Worm (Caenorhabditis elegans): ENCODE data around the gene grl-11.

Gene grl-11

DNA sequence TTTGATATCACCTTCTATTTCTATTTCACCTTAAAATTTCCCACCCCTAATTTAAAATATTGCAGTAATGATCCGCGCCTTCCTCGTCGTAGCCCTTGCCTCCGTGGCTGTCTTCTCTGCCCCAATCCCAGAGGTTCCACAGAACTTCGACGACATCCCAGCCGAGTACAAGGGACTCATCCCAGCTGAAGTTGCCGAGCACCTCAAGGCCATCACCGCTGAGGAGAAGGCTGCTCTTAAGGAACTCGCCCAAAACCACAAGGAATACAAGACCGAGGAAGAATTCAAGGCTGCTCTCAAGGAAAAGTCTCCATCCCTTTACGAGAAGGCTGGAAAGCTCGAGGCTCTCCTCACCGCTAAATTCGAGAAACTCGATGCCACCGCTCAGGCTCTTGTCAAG, 36.4 kb downstream of the grl-11 start, which contains the start of gene far-2:
Gene far-2 (plus strand): TSS at position 66 of the 400 bp plus-strand sequence.
- TF ChIP-seq unc-62 (GFP tag; optimal IDR thresholded peaks at IDR 0.05) = no peak

DNA sequence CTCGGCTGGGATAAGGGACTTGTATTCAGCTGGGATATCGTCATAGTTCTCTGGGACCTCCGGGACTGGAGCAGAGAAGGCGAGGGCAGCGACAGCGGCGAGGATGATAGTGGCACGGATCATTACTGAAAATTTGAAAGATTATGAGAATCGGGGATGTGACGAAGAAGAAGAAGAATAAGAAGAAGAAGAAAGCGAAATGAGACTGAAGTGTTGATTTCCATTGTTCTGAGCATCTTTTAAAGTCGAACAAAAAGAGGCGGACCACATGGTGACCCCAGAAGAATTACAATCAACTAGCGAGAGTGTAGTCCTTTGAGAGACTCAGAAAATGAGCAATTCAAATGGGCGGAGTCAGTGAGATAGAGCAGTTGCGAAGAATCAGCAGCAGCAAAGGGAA, 37.1 kb downstream of the grl-11 start, which contains the start of gene far-1:
Gene far-1 (minus strand): TSS at position 125 of the 400 bp plus-strand sequence.
- TF ChIP-seq unc-62 (GFP tag; optimal IDR thresholded peaks at IDR 0.05) = no peak

DNA sequence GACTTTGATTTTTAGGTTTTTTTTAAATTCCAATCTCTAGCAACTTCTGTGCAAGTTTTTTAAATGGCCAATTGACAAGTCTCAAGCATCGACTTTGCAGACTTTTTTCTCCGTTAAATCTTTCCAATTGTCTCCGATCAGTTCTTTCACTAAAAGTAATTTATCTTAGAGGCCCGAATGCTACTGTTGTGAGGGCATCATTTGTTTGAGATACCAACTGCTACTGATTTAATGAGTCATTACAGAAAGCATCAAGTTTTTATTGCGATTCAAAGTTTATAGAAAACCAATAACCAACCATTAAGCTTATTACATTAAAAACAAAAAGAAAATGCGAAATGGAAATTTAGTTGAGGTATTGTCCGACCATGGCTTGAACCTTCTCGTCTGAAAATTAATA, 38.0 kb downstream of the grl-11 start:
- TF ChIP-seq unc-62 (GFP tag; optimal IDR thresholded peaks at IDR 0.05) = no peak

DNA sequence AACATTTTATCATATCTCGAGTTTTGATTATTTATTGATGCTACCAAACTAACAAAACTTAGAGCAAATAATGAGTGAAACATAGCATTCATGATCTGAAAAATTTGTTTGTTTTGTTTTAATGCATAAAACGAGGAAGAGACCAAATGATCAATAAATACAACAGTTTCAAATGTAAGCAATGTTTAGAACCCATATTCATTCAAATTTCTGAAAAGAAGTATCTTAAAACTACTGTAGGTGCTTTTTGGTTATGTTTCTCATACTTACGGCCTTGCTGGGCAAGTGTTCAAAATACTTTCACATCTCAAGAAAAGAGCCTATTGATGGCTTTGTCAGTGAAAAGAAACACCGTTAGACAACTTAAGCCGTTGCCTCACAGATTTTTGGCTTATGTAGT, 40.5 kb downstream of the grl-11 start, which contains the start of gene F02A9.1:
Gene F02A9.1 (minus strand): TSS at position 101 of the 400 bp plus-strand sequence.
- no peak for TF ChIP-seq unc-62 (GFP tag; optimal IDR thresholded peaks at IDR 0.05)

DNA sequence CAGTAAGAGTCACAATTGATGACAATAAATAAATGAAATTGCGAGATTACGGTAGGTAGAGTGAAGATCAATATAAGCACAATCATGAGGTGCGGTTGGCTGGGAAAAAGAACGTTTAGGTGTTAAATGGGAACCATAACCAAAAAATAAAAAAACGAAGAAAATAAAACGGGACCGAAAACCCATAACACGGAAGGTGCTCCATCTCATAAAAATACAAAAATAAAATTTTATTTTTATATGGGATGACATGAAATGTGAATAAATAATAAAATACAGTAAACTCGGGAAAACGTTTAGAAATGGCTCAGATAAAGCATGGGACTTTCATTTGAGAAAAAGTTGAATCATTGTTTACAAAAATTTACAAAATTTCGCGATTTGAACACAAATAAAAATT, 42.6 kb downstream of the grl-11 start, which contains the start of gene F02A9.7:
Gene F02A9.7 (minus strand): TSS at position 101 of the 400 bp plus-strand sequence.
- TF ChIP-seq unc-62 (GFP tag; optimal IDR thresholded peaks at IDR 0.05) = no peak

DNA sequence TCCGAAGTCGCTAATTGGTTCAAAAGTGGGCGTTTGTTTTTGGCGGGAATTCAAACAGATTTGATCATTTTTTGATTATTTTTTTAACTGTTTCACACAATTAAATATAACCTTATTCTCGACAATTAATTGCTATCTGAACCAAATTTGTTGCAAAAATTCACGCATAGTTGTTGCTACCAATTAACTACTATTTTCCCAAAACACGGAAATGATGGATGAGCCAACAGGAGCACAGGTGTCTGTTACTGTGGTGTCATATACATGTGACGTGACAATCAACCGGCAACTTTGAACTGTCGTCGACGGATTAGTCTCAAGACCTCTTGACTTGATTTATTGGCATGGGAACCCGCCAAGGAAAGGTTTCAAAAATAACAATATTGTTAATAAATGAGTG, 45.5 kb downstream of the grl-11 start:
- TF ChIP-seq unc-62 (GFP tag; optimal IDR thresholded peaks at IDR 0.05) = no peak

DNA sequence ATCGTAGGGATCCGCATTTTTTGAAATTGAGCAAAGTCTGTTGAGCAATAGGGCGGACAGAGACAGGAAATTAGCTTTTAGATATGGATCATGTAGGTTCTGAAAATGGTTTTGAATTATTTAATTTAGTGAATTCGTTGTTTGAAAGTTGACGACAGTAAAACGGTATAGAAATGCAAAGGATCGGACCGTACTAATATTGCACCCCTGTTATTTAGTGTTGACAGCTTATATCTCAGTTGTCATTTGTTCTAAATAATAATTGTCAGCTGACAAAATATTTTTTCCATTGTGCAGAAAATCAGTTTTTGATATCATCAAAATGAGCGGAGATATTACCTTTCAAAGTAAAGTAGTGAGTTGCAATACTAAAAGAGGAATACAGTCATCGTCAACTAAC, 46.8 kb downstream of the grl-11 start, which contains the start of gene lin-12:
Gene lin-12 (minus strand): TSS at position 101 of the 400 bp plus-strand sequence.
- TF ChIP-seq unc-62 (GFP tag; optimal IDR thresholded peaks at IDR 0.05) = no peak

DNA sequence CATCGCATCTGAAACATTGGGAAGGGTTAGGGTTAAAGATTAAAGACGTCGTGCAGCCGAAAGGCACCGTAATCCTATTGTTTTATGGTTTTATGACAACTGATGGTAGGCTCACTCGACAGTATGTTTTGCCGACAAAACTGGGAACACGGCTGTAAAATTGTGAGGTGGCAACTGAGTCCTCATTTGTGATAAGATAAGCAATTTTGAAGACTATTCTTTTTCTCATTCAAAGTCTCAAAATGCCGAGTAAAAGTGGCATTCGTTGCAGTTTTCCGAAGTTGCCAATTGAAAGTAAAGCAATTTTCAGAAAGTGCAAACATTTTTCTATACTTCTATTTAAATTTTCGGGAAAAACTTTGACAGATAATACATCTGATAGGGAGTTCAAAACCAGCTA, 48.5 kb downstream of the grl-11 start:
- TF ChIP-seq unc-62 (GFP tag; optimal IDR thresholded peaks at IDR 0.05) = no peak

All from whole organism, dauer.